Fruit fly (Drosophila melanogaster) whole organism, embryonic: ENCODE results near the gene Ipo9.

Experiments
- Bdp1 ChIP-seq: fragments of 200-800 bp; sonication (Bioruptor generic); optimal IDR thresholded peaks from 3 replicates; lab custom pipeline; 2016; ENCODE audit warnings: missing biosample characterization, missing genetic modification characterization
- BtbVII ChIP-seq: fragments of 200-800 bp; sonication (Bioruptor generic); optimal IDR thresholded peaks from 3 replicates; lab custom pipeline; 2017; ENCODE audit warnings: missing biosample characterization, mild to moderate bottlenecking, missing genetic modification characterization
- CG10209 ChIP-seq: fragments of 200-800 bp; sonication (Bioruptor generic); optimal IDR thresholded peaks from 3 replicates; lab custom pipeline; 2017; ENCODE audit warnings: missing biosample characterization, mild to moderate bottlenecking, missing genetic modification characterization, missing genetic modification reagents
- CG10979 ChIP-seq: fragments of 200-800 bp; sonication (Bioruptor generic); optimal IDR thresholded peaks from 2 replicates; lab custom pipeline; 2018; ENCODE audit warnings: missing biosample characterization, mild to moderate bottlenecking, missing genetic modification characterization, moderate library complexity
- CG11085 ChIP-seq: fragments of 200-800 bp; sonication (Bioruptor generic); IDR thresholded peaks from 2 replicates; pipeline ENCODE4 v1.3.6; 2022; ENCODE audit warnings: missing biosample characterization, missing genetic modification characterization
- CG11504 ChIP-seq: fragments of 200-800 bp; sonication (Bioruptor generic); optimal IDR thresholded peaks from 3 replicates; lab custom pipeline; 2019; ENCODE audit warnings: missing biosample characterization, mild to moderate bottlenecking, missing genetic modification characterization, moderate library complexity
- CG12155 ChIP-seq: fragments of 200-800 bp; sonication (Bioruptor generic); optimal IDR thresholded peaks from 3 replicates; lab custom pipeline; 2016; ENCODE audit warnings: missing biosample characterization, missing genetic modification characterization
- CG12391 ChIP-seq: fragments of 200-800 bp; sonication (Bioruptor generic); optimal IDR thresholded peaks from 3 replicates; lab custom pipeline; 2018; ENCODE audit warnings: missing biosample characterization, mild to moderate bottlenecking, missing genetic modification characterization, moderate library complexity
- CG13424 ChIP-seq: fragments of 200-800 bp; sonication (Bioruptor generic); optimal IDR thresholded peaks from 2 replicates; lab custom pipeline; 2019; ENCODE audit warnings: missing biosample characterization, mild to moderate bottlenecking, missing genetic modification characterization, moderate library complexity
- CG14710 ChIP-seq: fragments of 200-800 bp; sonication (Bioruptor generic); optimal IDR thresholded peaks from 3 replicates; lab custom pipeline; 2019; ENCODE audit warnings: missing biosample characterization, mild to moderate bottlenecking, missing genetic modification characterization, moderate library complexity
- CG15696 ChIP-seq: fragments of 200-800 bp; sonication (Bioruptor generic); optimal IDR thresholded peaks from 2 replicates; lab custom pipeline; 2019; ENCODE audit warnings: missing biosample characterization, mild to moderate bottlenecking, missing genetic modification characterization, moderate library complexity
- CG16813 ChIP-seq: fragments of 200-800 bp; sonication (Bioruptor generic); IDR thresholded peaks from 3 replicates; pipeline ENCODE4 v1.3.6; 2022; ENCODE audit warnings: missing biosample characterization, missing genetic modification characterization; ENCODE audit not compliant: partially characterized antibody
- CG17328 ChIP-seq: fragments of 200-800 bp; sonication (Bioruptor generic); IDR thresholded peaks from 2 replicates; pipeline ENCODE4 v1.3.6; 2022; ENCODE audit warnings: missing biosample characterization, missing genetic modification characterization
- CG17361 ChIP-seq: fragments of 200-800 bp; sonication (Bioruptor generic); IDR thresholded peaks from 3 replicates; pipeline ENCODE4 v1.3.6; 2022; ENCODE audit warnings: missing biosample characterization, missing genetic modification characterization
- CG18262 ChIP-seq: fragments of 200-800 bp; optimal IDR thresholded peaks from 3 replicates; lab custom pipeline; 2019; ENCODE audit warnings: missing biosample characterization, mild to moderate bottlenecking, missing genetic modification characterization, moderate library complexity
- CG2202 ChIP-seq: fragments of 200-800 bp; sonication (Bioruptor generic); optimal IDR thresholded peaks from 2 replicates; lab custom pipeline; 2018; ENCODE audit warnings: missing biosample characterization, mild to moderate bottlenecking, missing genetic modification characterization
- CG30403 ChIP-seq: fragments of 200-800 bp; sonication (Bioruptor generic); optimal IDR thresholded peaks from 3 replicates; lab custom pipeline; 2016; ENCODE audit warnings: missing biosample characterization, missing genetic modification characterization
- CG3838 ChIP-seq: fragments of 200-800 bp; sonication (Bioruptor generic); optimal IDR thresholded peaks from 3 replicates; lab custom pipeline; 2016; ENCODE audit warnings: missing biosample characterization, missing genetic modification characterization
- CG4820 ChIP-seq: fragments of 200-800 bp; sonication (Bioruptor generic); optimal IDR thresholded peaks from 3 replicates; lab custom pipeline; 2016; ENCODE audit warnings: missing biosample characterization, missing genetic modification characterization
- CG7556 ChIP-seq: fragments of 200-800 bp; sonication (Bioruptor generic); optimal IDR thresholded peaks from 2 replicates; lab custom pipeline; 2017; ENCODE audit warnings: missing biosample characterization, mild to moderate bottlenecking, missing genetic modification characterization
- CG8290 ChIP-seq, 3 experiments: fragments of 200-800 bp; sonication (Bioruptor generic); optimal IDR thresholded peaks; 2 replicates each; lab custom pipeline; 2016 to 2019; ENCODE audit warnings: missing biosample characterization in 3 of 3, missing genetic modification characterization in 3 of 3, mild to moderate bottlenecking in 2 of 3, moderate library complexity in 1 of 3
- CG9437 ChIP-seq: fragments of 200-800 bp; sonication (Bioruptor generic); optimal IDR thresholded peaks from 2 replicates; lab custom pipeline; 2018; ENCODE audit warnings: missing biosample characterization, mild to moderate bottlenecking, missing genetic modification characterization
- Camta ChIP-seq: fragments of 200-800 bp; sonication (Bioruptor generic); optimal IDR thresholded peaks from 2 replicates; lab custom pipeline; 2016; ENCODE audit warnings: missing biosample characterization, missing genetic modification characterization
- D ChIP-seq, 2 experiments: fragments of 200-800 bp in 1 of 2; fragments of >200 bp in 1 of 2; sonication (Bioruptor generic) in 1 of 2; optimal IDR thresholded peaks; 2 replicates in 1 of 2; 3 replicates in 1 of 2; lab custom pipeline; 2017; ENCODE audit warnings: mild to moderate bottlenecking in 1 of 2, missing biosample characterization in 1 of 2, missing genetic modification characterization in 1 of 2, missing genetic modification reagents in 1 of 2
- Dip3 ChIP-seq: fragments of 200-800 bp; sonication (Bioruptor generic); optimal IDR thresholded peaks from 3 replicates; lab custom pipeline; 2016; ENCODE audit warnings: missing biosample characterization, missing genetic modification characterization
- Hr3 ChIP-seq: fragments of 200-800 bp; sonication (Bioruptor generic); optimal IDR thresholded peaks from 3 replicates; lab custom pipeline; 2016; ENCODE audit warnings: missing biosample characterization, missing genetic modification characterization
- Hsf ChIP-seq: fragments of 200-800 bp; sonication (Bioruptor generic); optimal IDR thresholded peaks from 3 replicates; lab custom pipeline; 2016; ENCODE audit warnings: missing biosample characterization, missing genetic modification characterization
- Mes4 ChIP-seq: fragments of 200-800 bp; sonication (Bioruptor generic); optimal IDR thresholded peaks from 2 replicates; lab custom pipeline; 2016; ENCODE audit warnings: missing biosample characterization, missing genetic modification characterization
- NC2α ChIP-seq: fragments of 200-800 bp; sonication (Bioruptor generic); optimal IDR thresholded peaks from 2 replicates; lab custom pipeline; 2016; ENCODE audit warnings: missing biosample characterization, missing genetic modification characterization
- Spps ChIP-seq: fragments of 200-800 bp; sonication (Bioruptor generic); optimal IDR thresholded peaks from 2 replicates; lab custom pipeline; 2018; ENCODE audit warnings: missing biosample characterization, mild to moderate bottlenecking, missing genetic modification characterization
- Ssrp ChIP-seq: fragments of 200-800 bp; sonication (Bioruptor generic); optimal IDR thresholded peaks from 2 replicates; lab custom pipeline; 2018; ENCODE audit warnings: missing biosample characterization, mild to moderate bottlenecking, missing genetic modification characterization, moderate library complexity
- Trl ChIP-seq, 3 experiments: fragments of >200 bp in 2 of 3; fragments of 200-800 bp in 1 of 3; sonication (Bioruptor generic) in 1 of 3; optimal IDR thresholded peaks; 2 replicates in 1 of 3; 3 replicates in 2 of 3; lab custom pipeline; 2016 to 2017; ENCODE audit warnings: missing biosample characterization in 1 of 3, missing genetic modification characterization in 1 of 3
- Xbp1 ChIP-seq: fragments of 200-800 bp; sonication (Bioruptor generic); optimal IDR thresholded peaks from 3 replicates; lab custom pipeline; 2016; ENCODE audit warnings: missing biosample characterization, mild to moderate bottlenecking, missing genetic modification characterization
- ac ChIP-seq: fragments of 200-800 bp; sonication (Bioruptor generic); optimal IDR thresholded peaks from 3 replicates; lab custom pipeline; 2017; ENCODE audit warnings: missing biosample characterization, mild to moderate bottlenecking, missing genetic modification characterization
- chif ChIP-seq, 2 experiments: fragments of 200-800 bp; sonication (Bioruptor generic); optimal IDR thresholded peaks; 3 replicates each; lab custom pipeline; 2016; ENCODE audit warnings: missing biosample characterization in 2 of 2, missing genetic modification characterization in 2 of 2
- croc ChIP-seq: fragments of 200-800 bp; sonication (Bioruptor generic); conservative IDR thresholded peaks from 3 replicates; pipeline ENCODE4 v1.3.6; 2022; ENCODE audit warnings: missing biosample characterization, missing genetic modification characterization
- da ChIP-seq: fragments of 200-800 bp; sonication (Bioruptor generic); optimal IDR thresholded peaks from 2 replicates; lab custom pipeline; 2016; ENCODE audit warnings: missing biosample characterization, missing genetic modification characterization
- fd102C ChIP-seq: fragments of 200-800 bp; sonication (Bioruptor generic); optimal IDR thresholded peaks from 2 replicates; lab custom pipeline; 2018; ENCODE audit warnings: missing biosample characterization, mild to moderate bottlenecking, missing genetic modification characterization, moderate library complexity
- gcm ChIP-seq: fragments of 200-800 bp; sonication (Bioruptor generic); optimal IDR thresholded peaks from 2 replicates; lab custom pipeline; 2019; ENCODE audit warnings: missing biosample characterization, mild to moderate bottlenecking, missing genetic modification characterization, moderate library complexity
- grau ChIP-seq: fragments of 200-800 bp; optimal IDR thresholded peaks from 3 replicates; lab custom pipeline; 2019; ENCODE audit warnings: missing biosample characterization, mild to moderate bottlenecking, missing genetic modification characterization, moderate library complexity
- onecut ChIP-seq: fragments of 200-800 bp; sonication (Bioruptor generic); IDR thresholded peaks from 2 replicates; pipeline ENCODE4 v1.3.6; 2022; ENCODE audit warnings: missing biosample characterization, missing genetic modification characterization
- org-1 ChIP-seq: fragments of 200-800 bp; sonication (Bioruptor generic); optimal IDR thresholded peaks from 2 replicates; lab custom pipeline; 2017; ENCODE audit warnings: missing biosample characterization, missing genetic modification characterization
- pfk ChIP-seq: fragments of 200-800 bp; sonication (Bioruptor generic); optimal IDR thresholded peaks from 2 replicates; lab custom pipeline; 2018; ENCODE audit warnings: missing biosample characterization, mild to moderate bottlenecking, missing genetic modification characterization, moderate library complexity
- repo ChIP-seq: fragments of 200-800 bp; sonication (Bioruptor generic); optimal IDR thresholded peaks from 2 replicates; lab custom pipeline; 2016; ENCODE audit warnings: missing biosample characterization, missing genetic modification characterization
- tin ChIP-seq: fragments of 200-800 bp; sonication (Bioruptor generic); optimal IDR thresholded peaks from 3 replicates; lab custom pipeline; 2016; ENCODE audit warnings: missing biosample characterization, missing genetic modification characterization
- trem ChIP-seq: fragments of 200-800 bp; optimal IDR thresholded peaks from 3 replicates; lab custom pipeline; 2019; ENCODE audit warnings: missing biosample characterization, mild to moderate bottlenecking, missing genetic modification characterization, moderate library complexity
- ttk ChIP-seq: fragments of 200-800 bp; sonication (Bioruptor generic); IDR thresholded peaks from 2 replicates; pipeline ENCODE4 v2.1.2; 2022; ENCODE audit warnings: missing biosample characterization, missing genetic modification characterization
- usp ChIP-seq: fragments of >200 bp; optimal IDR thresholded peaks from 2 replicates; lab custom pipeline; 2017; ENCODE audit warnings: missing biosample characterization, missing genetic modification characterization
- vvl ChIP-seq: fragments of 200-800 bp; sonication (Bioruptor generic); IDR thresholded peaks from 2 replicates; pipeline ENCODE4 v1.3.6; 2022; ENCODE audit warnings: missing biosample characterization, missing genetic modification characterization
- zfh1 ChIP-seq: fragments of 200-800 bp; sonication (Bioruptor generic); IDR thresholded peaks from 3 replicates; pipeline ENCODE4 v1.3.6; 2022; ENCODE audit warnings: missing biosample characterization, missing genetic modification characterization

The Ipo9 gene

dm6 chr3R:11368766-11369165, 43.6 kb upstream of the Ipo9 start (continued):
- TF ChIP-seq croc (GFP tag; lab: Robert Waterston, UW), result peak; percentile 46; the same call in 1 of the 3 replicates
- peak; percentile 10 for TF ChIP-seq CG8290 (GFP tag; optimal IDR thresholded peaks at IDR 0.05; lab: Kevin White, UChicago)
- TF ChIP-seq CG8290 (tag; optimal IDR thresholded peaks at IDR 0.05; lab: Kevin White, UChicago), result no peak
- TF ChIP-seq CG3838, result no peak
- TF ChIP-seq CG12155 (GFP tag; lab: Kevin White, UChicago), result peak; percentile 50
- peak; percentile 88 for TF ChIP-seq CG18262 (tag; lab: Kevin White, UChicago)
- no peak for TF ChIP-seq CG11085 (GFP tag; lab: Robert Waterston, UW)
- peak; percentile 86 for TF ChIP-seq CG10979
- no peak for TF ChIP-seq NC2α (GFP tag; lab: Kevin White, UChicago)
- peak; percentile 49 for TF ChIP-seq Spps (tag; lab: Kevin White, UChicago)
- no peak for TF ChIP-seq D (optimal IDR thresholded peaks at IDR 0.05; lab: Kevin White, UChicago)
- peak; percentile 61 for TF ChIP-seq D (GFP tag; optimal IDR thresholded peaks at IDR 0.05; lab: Kevin White, UChicago)
- TF ChIP-seq onecut, result no peak
- TF ChIP-seq grau, result peak; percentile 47
- peak; percentile 84 for TF ChIP-seq CG14710 (tag; lab: Kevin White, UChicago)
- peak; percentile 73 for TF ChIP-seq CG12391 (tag; lab: Kevin White, UChicago)
- peak; percentile 72 for TF ChIP-seq zfh1 (GFP tag; lab: Robert Waterston, UW)
- TF ChIP-seq trem (tag; lab: Kevin White, UChicago), result peak; percentile 68
- peak; percentile 18 for TF ChIP-seq CG9437 (GFP tag; lab: Kevin White, UChicago)
- TF ChIP-seq ac (GFP tag; lab: Kevin White, UChicago), result peak; percentile 86
- TF ChIP-seq CG7556 (GFP tag; lab: Kevin White, UChicago), result peak; percentile 57
- peak; percentile 45 for TF ChIP-seq Ssrp (tag; lab: Kevin White, UChicago)
- TF ChIP-seq usp (GFP tag; lab: Kevin White, UChicago), result no peak
- no peak for TF ChIP-seq repo
- TF ChIP-seq fd102C (GFP tag; lab: Kevin White, UChicago), result peak; percentile 69
- TF ChIP-seq Xbp1 (GFP tag; lab: Kevin White, UChicago), result peak; percentile 4
- peak; percentile 26 for TF ChIP-seq CG2202 (tag; lab: Kevin White, UChicago)
- TF ChIP-seq Hr3 (GFP tag; lab: Kevin White, UChicago), result peak; percentile 11
- TF ChIP-seq CG13424 (tag; lab: Kevin White, UChicago), result peak; percentile 20
- peak; percentile 45 for TF ChIP-seq Hsf
- TF ChIP-seq CG10209 (GFP tag; lab: Kevin White, UChicago), result peak; percentile 49
- peak; percentile 21 for TF ChIP-seq Camta
- no peak for TF ChIP-seq Bdp1 (GFP tag; lab: Kevin White, UChicago)
- peak; percentile 47 for TF ChIP-seq CG30403 (GFP tag; lab: Kevin White, UChicago)
- TF ChIP-seq CG11504 (tag; lab: Kevin White, UChicago), result peak; percentile 49
- TF ChIP-seq BtbVII, result no peak
- TF ChIP-seq gcm (GFP tag; lab: Kevin White, UChicago), result peak; percentile 54
- TF ChIP-seq chif (GFP tag; optimal IDR thresholded peaks at IDR 0.05; lab: Kevin White, UChicago), result peak in 1 of 2 experiments; percentile 72
- TF ChIP-seq vvl (GFP tag; lab: Robert Waterston, UW), result 0 out of 2 replicates have a peak, but pooled peaks have one; percentile 13
- TF ChIP-seq tin, result peak; percentile 23
- TF ChIP-seq org-1 (GFP tag; lab: Kevin White, UChicago), result peak; percentile 5
- TF ChIP-seq CG16813 (GFP tag; lab: Robert Waterston, UW), result no peak
- TF ChIP-seq CG17361 (GFP tag; lab: Robert Waterston, UW), result peak; percentile 83
- peak; percentile 54 for TF ChIP-seq da
- TF ChIP-seq Dip3 (GFP tag; lab: Kevin White, UChicago), result no peak
- peak; percentile 9 for TF ChIP-seq Mes4 (GFP tag; lab: Kevin White, UChicago)
- peak; percentile 32 for TF ChIP-seq CG17328 (GFP tag; lab: Robert Waterston, UW)
- TF ChIP-seq CG4820 (GFP tag; lab: Kevin White, UChicago), result peak; percentile 47
- TF ChIP-seq ttk (GFP tag; lab: Robert Waterston, UW), result no peak
- TF ChIP-seq pfk (GFP tag; lab: Kevin White, UChicago), result no peak
- TF ChIP-seq Trl (optimal IDR thresholded peaks at IDR 0.05; lab: Kevin White, UChicago), result no peak
- peak; percentile 17 for TF ChIP-seq Trl (GFP tag; optimal IDR thresholded peaks at IDR 0.05; lab: Kevin White, UChicago)
- peak; percentile 92 for TF ChIP-seq CG15696
